Worm (Caenorhabditis elegans) whole organism, midembryonic: Measurements from ENCODE around the gene ncs-3.
A peak's percentile ranks its signal among the peaks of the same experiment; 100 is the strongest.

Source experiments
- T22C8.4 ChIP-seq: fragments of 200-800 bp; sonication (Bioruptor generic); IDR thresholded peaks from 2 replicates; pipeline ENCODE4 v1.3.6; 2022; ENCODE audit warnings: missing genetic modification characterization, missing compliant biosample characterization
- cog-1 ChIP-seq: sonication (generic microtip); optimal IDR thresholded peaks from 2 replicates; lab custom pipeline; 2016; ENCODE audit warnings: missing genetic modification characterization, missing compliant biosample characterization
- flt-1 ChIP-seq: fragments of 200-800 bp; sonication (Bioruptor generic); IDR thresholded peaks from 2 replicates; pipeline ENCODE4 v1.3.6; 2022; ENCODE audit warnings: missing genetic modification characterization, missing compliant biosample characterization
- klf-2 ChIP-seq: fragments of 200-800 bp; sonication (Bioruptor generic); conservative IDR thresholded peaks from 2 replicates; pipeline ENCODE4 v1.3.6; 2022; ENCODE audit warnings: missing genetic modification reagents, missing genetic modification characterization, missing compliant biosample characterization
- med-1 ChIP-seq: sonication (generic microtip); optimal IDR thresholded peaks from 2 replicates; lab custom pipeline; 2017; ENCODE audit warnings: missing genetic modification characterization, mild to moderate bottlenecking, missing compliant biosample characterization, antibody characterized with exemption, missing genetic modification reagents; ENCODE audit not compliant: insufficient read depth
- ref-1 ChIP-seq: fragments of 200-800 bp; sonication (Bioruptor generic); conservative IDR thresholded peaks from 2 replicates; pipeline ENCODE4 v1.3.6; 2022; ENCODE audit warnings: missing genetic modification reagents, missing genetic modification characterization, missing compliant biosample characterization
- ztf-23 ChIP-seq: fragments of 200-800 bp; sonication (Bioruptor generic); IDR thresholded peaks from 2 replicates; pipeline ENCODE4 v1.3.6; 2022; ENCODE audit warnings: missing genetic modification reagents, missing genetic modification characterization, missing compliant biosample characterization
- ztf-29 ChIP-seq: fragments of 200-800 bp; sonication (Bioruptor generic); IDR thresholded peaks from 2 replicates; pipeline ENCODE4 v1.3.6; 2022; ENCODE audit warnings: missing genetic modification reagents, missing genetic modification characterization, missing compliant biosample characterization

ce11 chrX:1103702-1104262, 49.9 kb downstream of the ncs-3 start, which contains the start of gene ife-4:
- TF ChIP-seq flt-1 (GFP tag; lab: Robert Waterston, UW) (peak; percentile 67; the same call in 1 of the 2 replicates), klf-2 (GFP tag; lab: Robert Waterston, UW) (no peak), ztf-29 (GFP tag; lab: Robert Waterston, UW) (no peak), ref-1 (GFP tag; lab: Robert Waterston, UW) (no peak), T22C8.4 (GFP tag; lab: Robert Waterston, UW) (peak; percentile 76), med-1 (GFP tag; lab: Kevin White, UChicago) (no peak), cog-1 (tag; lab: Kevin White, UChicago) (peak; percentile 54), ztf-23 (GFP tag; lab: Robert Waterston, UW) (0 out of 2 replicates have a peak, but pooled peaks have one; percentile 38)
